Worm (Caenorhabditis elegans): ENCODE results near the gene rpb-8.

Gene rpb-8

DNA sequence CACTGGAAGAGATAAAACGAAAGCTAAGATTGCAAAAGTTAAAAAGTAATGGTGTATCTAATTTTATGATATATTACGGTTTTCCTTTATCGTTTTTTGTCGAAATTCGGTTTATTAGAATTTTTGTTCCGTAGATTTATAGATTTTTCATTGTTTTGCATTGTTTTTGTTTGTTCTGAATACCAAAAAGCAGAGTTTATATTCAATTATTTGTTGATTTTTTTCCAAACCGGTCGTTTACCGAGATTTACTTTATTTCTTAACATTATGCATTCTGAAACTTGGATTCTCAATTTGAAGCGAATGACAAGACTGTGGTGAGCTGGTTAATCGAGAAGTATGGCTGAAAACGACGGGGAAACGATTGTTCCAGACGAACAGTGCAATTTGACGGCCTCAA, 19.2 kb upstream of the rpb-8 start, which contains the start of gene fsn-1:
fsn-1 (plus strand) TSS at position 301 of the 400 bp plus-strand sequence.
- peak; percentile 72 for TF ChIP-seq aha-1 (tag)
- TF ChIP-seq snpc-1.2 (GFP tag; IDR thresholded peaks at IDR 0.05): no peak

DNA sequence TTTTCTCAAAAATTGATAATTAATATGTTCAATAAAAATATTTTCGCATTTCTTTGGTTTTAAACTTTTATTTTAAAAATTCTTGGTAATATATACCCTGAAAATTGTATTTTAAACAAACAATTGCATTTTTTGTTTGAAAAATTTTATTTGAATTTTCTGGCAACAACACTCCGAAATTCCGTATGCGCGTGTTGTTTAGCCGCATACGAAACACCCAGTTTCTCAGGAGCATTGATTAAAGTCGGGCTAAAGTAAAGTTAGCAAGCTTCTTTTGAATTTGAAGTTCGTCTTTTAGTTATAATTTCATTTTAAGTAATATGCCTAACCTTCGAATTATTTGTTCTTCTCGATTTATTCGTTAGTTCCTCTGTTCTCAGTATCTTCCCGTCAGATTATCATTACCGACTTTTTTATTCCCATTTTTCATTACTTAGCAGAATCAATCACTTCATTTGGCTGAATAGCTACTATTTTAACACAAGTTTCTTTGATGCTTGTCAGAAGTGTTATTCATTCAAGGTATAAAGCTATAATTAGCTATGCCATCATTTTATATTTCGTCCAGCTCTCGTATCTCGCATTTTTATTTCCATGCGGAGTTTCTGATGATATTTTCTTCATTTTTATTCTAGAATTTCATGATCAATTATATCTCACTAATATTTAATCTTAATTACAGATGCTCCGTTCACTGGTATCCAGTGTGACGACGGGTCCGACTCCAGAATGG, 17.3 kb upstream of the rpb-8 start, which contains the start of gene mrps-18C:
mrps-18C (plus strand) TSS at position 683 of the 733 bp plus-strand sequence.
- TF ChIP-seq snpc-1.2 (GFP tag; IDR thresholded peaks at IDR 0.05): no peak
- TF ChIP-seq nhr-6 (tag; optimal IDR thresholded peaks at IDR 0.05): no peak
- TF ChIP-seq mes-2 (tag; optimal IDR thresholded peaks at IDR 0.05; ENCODE audit: poor library complexity, severe bottlenecking): peak; percentile 59
- peak; percentile 73 for TF ChIP-seq aha-1 (tag)
- TF ChIP-seq Y48G9A.11 (GFP tag; IDR thresholded peaks at IDR 0.05): peak; percentile 60; the same call in 1 of the 2 replicates
- peak in 1 of 2 experiments; percentile 28 for TF ChIP-seq unc-62 (GFP tag; optimal IDR thresholded peaks at IDR 0.05 in 1 of 2)
- no peak for TF ChIP-seq unc-62 (tag; optimal IDR thresholded peaks at IDR 0.05)
- no peak for TF ChIP-seq attf-4 (tag; optimal IDR thresholded peaks at IDR 0.05)
- peak in 1 of 2 experiments; percentile 52 for TF ChIP-seq lsy-2 (tag; optimal IDR thresholded peaks at IDR 0.05)
- TF ChIP-seq nhr-10 (tag; optimal IDR thresholded peaks at IDR 0.05): no peak
- TF ChIP-seq spr-3 (GFP tag; optimal IDR thresholded peaks at IDR 0.05): no peak
- TF ChIP-seq zfp-2 (tag; optimal IDR thresholded peaks at IDR 0.05): no peak
- peak; percentile 93 for TF ChIP-seq T20F7.1 (GFP tag; optimal IDR thresholded peaks at IDR 0.05)
- no peak for TF ChIP-seq ctbp-1 (GFP tag; IDR thresholded peaks at IDR 0.05)
- peak; percentile 40 for TF ChIP-seq dpl-1 (GFP tag; optimal IDR thresholded peaks at IDR 0.05)

DNA sequence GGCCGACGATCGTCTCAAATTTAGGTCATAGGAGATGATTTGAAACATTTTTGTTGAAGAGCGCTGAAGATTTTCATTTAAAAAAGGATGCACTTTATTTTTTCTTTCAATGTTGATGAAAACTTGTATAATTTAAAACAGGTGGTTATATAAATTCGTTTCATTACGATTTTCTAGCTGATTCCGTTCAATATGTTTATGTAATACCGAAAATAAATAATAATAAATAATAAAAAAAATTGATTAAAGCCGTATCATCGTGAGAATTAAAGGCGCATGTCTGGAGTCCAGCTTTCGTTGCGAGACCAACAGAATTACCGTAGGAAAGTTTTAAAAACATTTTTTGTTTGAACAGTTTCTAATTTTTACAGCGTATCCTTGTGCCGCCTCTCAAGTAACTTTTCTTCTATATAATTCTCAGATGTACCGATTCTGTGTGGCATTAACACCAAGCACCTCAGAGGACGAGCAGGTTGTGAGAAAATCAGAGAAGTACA, 14.4 kb upstream of the rpb-8 start, which contains the start of the genes C26E6.12 and eri-9:
C26E6.12 (minus strand) TSS at position 51 of the 497 bp plus-strand sequence.
eri-9 (plus strand) TSS at position 248 of the 497 bp plus-strand sequence.
- TF ChIP-seq saeg-2 (GFP tag; IDR thresholded peaks at IDR 0.05) (no peak), daf-8 (GFP tag; IDR thresholded peaks at IDR 0.05) (no peak), fos-1 (tag; optimal IDR thresholded peaks at IDR 0.05) (no peak), nhr-6 (tag; optimal IDR thresholded peaks at IDR 0.05) (no peak), Y75B8A.6 (GFP tag; IDR thresholded peaks at IDR 0.05) (no peak), ces-1 (GFP tag; optimal IDR thresholded peaks at IDR 0.05) (no peak), lin-29 (GFP tag; IDR thresholded peaks at IDR 0.05) (no peak), nhr-77 (tag; optimal IDR thresholded peaks at IDR 0.05) (no peak), lin-38 (GFP tag; IDR thresholded peaks at IDR 0.05) (no peak), ztf-11 (tag; optimal IDR thresholded peaks at IDR 0.05) (no peak), ceh-82 (tag; optimal IDR thresholded peaks at IDR 0.05) (no peak), zip-11 (GFP tag; IDR thresholded peaks at IDR 0.05) (no peak), duxl-1 (tag; optimal IDR thresholded peaks at IDR 0.05; ENCODE audit: poor library complexity) (no peak), egl-43 (GFP tag; IDR thresholded peaks at IDR 0.05) (no peak), set-16 (GFP tag; IDR thresholded peaks at IDR 0.05) (no peak), ceh-62 (tag; optimal IDR thresholded peaks at IDR 0.05) (no peak), unc-39 (tag; optimal IDR thresholded peaks at IDR 0.05) (no peak), egl-27 (tag; optimal IDR thresholded peaks at IDR 0.05) (no peak)

DNA sequence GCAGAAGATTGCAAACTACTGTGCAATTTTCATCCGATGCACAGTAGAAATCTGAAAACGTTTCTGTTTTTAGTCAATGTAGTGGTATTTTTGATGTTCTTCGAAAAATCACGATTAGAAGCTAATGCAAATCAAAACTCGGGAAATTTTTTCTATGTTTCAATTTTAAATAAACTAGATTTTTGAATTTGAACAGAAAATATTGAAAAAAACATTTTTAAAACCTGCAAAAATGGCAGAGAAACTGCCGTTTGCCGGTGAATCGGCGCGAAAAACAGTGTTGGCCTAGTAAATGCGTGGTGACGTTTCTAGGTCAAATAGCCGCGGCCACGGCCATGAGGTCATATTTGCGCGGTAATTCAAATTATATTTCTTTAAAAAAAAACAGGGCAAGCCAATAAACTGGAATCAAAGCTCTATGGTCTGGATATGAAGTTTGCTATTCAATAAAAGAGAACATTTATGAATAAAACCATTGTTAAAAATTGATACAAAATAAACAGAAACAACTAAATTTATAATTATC, 12.4 kb upstream of the rpb-8 start, which contains the start of gene set-2:
set-2 (minus strand) TSS at position 51 of the 526 bp plus-strand sequence.
- TF ChIP-seq nhr-48 (tag; optimal IDR thresholded peaks at IDR 0.05) (no peak), zfp-3 (GFP tag; conservative IDR thresholded peaks at IDR 0.05) (0 out of 2 replicates have a peak, but pooled peaks have one; percentile 17), hif-1 (tag; optimal IDR thresholded peaks at IDR 0.05) (peak in 1 of 2 experiments; percentile 89), nhr-6 (tag; optimal IDR thresholded peaks at IDR 0.05) (no peak), ceh-62 (tag; optimal IDR thresholded peaks at IDR 0.05) (no peak), Y105C5A.15 (GFP tag; IDR thresholded peaks at IDR 0.05) (no peak), lim-7 (GFP tag; IDR thresholded peaks at IDR 0.05) (no peak), nhr-11 (tag; optimal IDR thresholded peaks at IDR 0.05) (no peak), lin-1 (GFP tag; IDR thresholded peaks at IDR 0.05) (no peak), aha-1 (tag) (peak; percentile 91), daf-12 (tag; optimal IDR thresholded peaks at IDR 0.05) (no peak), daf-8 (GFP tag; IDR thresholded peaks at IDR 0.05) (no peak), hmg-1.1 (GFP tag; IDR thresholded peaks at IDR 0.05) (no peak), nhr-25 (tag; optimal IDR thresholded peaks at IDR 0.05; ENCODE audit: borderline replicate concordance, insufficient read depth) (no peak), nhr-76 (tag; optimal IDR thresholded peaks at IDR 0.05) (no peak), daf-16 (GFP tag; optimal IDR thresholded peaks at IDR 0.05) (peak in 1 of 2 experiments; percentile 17), daf-16 (tag; optimal IDR thresholded peaks at IDR 0.05) (peak; percentile 5)

Data from whole organism, L4 larva.